Fruit fly (Drosophila melanogaster): ENCODE measurements around the gene ncm.

Gene ncm

DNA sequence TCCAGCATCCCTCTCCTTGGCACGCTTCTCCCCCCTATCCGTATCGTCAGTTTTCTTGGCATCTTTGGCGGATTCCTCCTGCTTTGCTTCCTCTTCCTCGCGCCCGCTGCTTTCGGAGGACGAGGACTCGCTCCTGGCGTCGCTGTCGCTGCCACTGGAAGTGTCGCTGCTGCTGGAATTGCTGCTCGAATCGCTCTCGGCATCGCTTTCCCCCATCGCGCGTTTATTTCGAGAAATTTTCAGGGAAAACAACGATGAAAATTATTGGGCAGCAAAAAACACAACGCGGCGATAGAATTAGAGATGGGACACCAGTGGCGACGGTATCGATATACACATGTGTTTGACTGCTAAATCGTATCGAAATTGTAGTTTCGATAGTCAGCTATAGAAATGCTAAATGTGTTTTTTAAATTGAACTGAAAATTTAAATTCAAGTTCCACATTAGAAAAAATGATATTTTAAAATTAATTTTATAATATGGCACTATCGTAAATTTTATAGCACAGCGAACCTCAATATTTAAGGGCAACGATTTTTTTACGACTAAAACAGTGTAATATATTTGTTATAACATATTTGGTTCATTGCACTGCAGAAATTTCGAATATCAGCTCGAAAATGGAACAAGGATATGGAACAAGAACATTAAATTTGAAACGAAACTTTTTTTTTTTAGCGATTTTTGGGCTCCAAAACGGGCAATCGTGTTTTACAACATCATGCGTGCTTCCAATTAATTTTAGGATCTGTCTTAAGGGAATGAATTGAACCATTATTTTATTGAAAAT, at the start of gene ncm (continued):
- peak; percentile 74 for TF ChIP-seq Ets65A (GFP tag)
- TF ChIP-seq CG11093 (GFP tag; IDR thresholded peaks at IDR 0.05) = no peak
- no peak for TF ChIP-seq CG10147 (GFP tag; optimal IDR thresholded peaks at IDR 0.05)
- no peak for TF ChIP-seq Atf6 (GFP tag; IDR thresholded peaks at IDR 0.05)
- no peak for TF ChIP-seq Spps (tag; optimal IDR thresholded peaks at IDR 0.05)
- no peak for TF ChIP-seq sqz (GFP tag; optimal IDR thresholded peaks at IDR 0.05)
- TF ChIP-seq cwo (GFP tag; optimal IDR thresholded peaks at IDR 0.05) = no peak
- TF ChIP-seq CG10654 (GFP tag; optimal IDR thresholded peaks at IDR 0.05) = no peak
- no peak for TF ChIP-seq Side (GFP tag; optimal IDR thresholded peaks at IDR 0.05)
- no peak for TF ChIP-seq oc (tag; optimal IDR thresholded peaks at IDR 0.05)
- peak; percentile 72 for TF ChIP-seq ato (GFP tag; IDR thresholded peaks at IDR 0.05; ENCODE audit: partially characterized antibody)
- TF ChIP-seq CG3281 (GFP tag; optimal IDR thresholded peaks at IDR 0.05) = no peak
- no peak for TF ChIP-seq odd (GFP tag; optimal IDR thresholded peaks at IDR 0.05)
- TF ChIP-seq CG17359 (tag; optimal IDR thresholded peaks at IDR 0.05) = no peak
- no peak for TF ChIP-seq tin (GFP tag; optimal IDR thresholded peaks at IDR 0.05)
- no peak for TF ChIP-seq wdn (GFP tag; IDR thresholded peaks at IDR 0.05)
- TF ChIP-seq CG31365 (tag; optimal IDR thresholded peaks at IDR 0.05) = no peak
- TF ChIP-seq Pdp1 (GFP tag; optimal IDR thresholded peaks at IDR 0.05) = no peak
- peak; percentile 63 for TF ChIP-seq CG15514 (GFP tag; optimal IDR thresholded peaks at IDR 0.05)
- peak; percentile 35 for TF ChIP-seq dmrt11E (tag; optimal IDR thresholded peaks at IDR 0.05)
- TF ChIP-seq CG3847 (GFP tag; IDR thresholded peaks at IDR 0.05) = no peak
- TF ChIP-seq CG8290 (GFP tag; optimal IDR thresholded peaks at IDR 0.05) = peak; percentile 8
- peak in 1 of 2 experiments; percentile 12 for TF ChIP-seq CG8290 (tag; optimal IDR thresholded peaks at IDR 0.05)
- no peak for TF ChIP-seq ham (GFP tag; IDR thresholded peaks at IDR 0.05)
- TF ChIP-seq tup (GFP tag; optimal IDR thresholded peaks at IDR 0.05) = no peak
- no peak for TF ChIP-seq CG30431 (GFP tag; optimal IDR thresholded peaks at IDR 0.05)
- TF ChIP-seq pan (optimal IDR thresholded peaks at IDR 0.05) = no peak
- TF ChIP-seq pan (GFP tag; optimal IDR thresholded peaks at IDR 0.05 in 1 of 2, IDR thresholded peaks at IDR 0.05 in 1 of 2) = no peak
- TF ChIP-seq maf-S (GFP tag; optimal IDR thresholded peaks at IDR 0.05) = no peak
- TF ChIP-seq CG13287 (GFP tag; IDR thresholded peaks at IDR 0.05; ENCODE audit: partially characterized antibody) = peak; percentile 94
- no peak for TF ChIP-seq Lim3 (GFP tag; IDR thresholded peaks at IDR 0.05)
- TF ChIP-seq CG14965 (GFP tag; optimal IDR thresholded peaks at IDR 0.05; ENCODE audit: borderline replicate concordance) = no peak
- TF ChIP-seq emc (GFP tag; optimal IDR thresholded peaks at IDR 0.05) = no peak
- no peak for TF ChIP-seq peb (GFP tag; IDR thresholded peaks at IDR 0.05)
- TF ChIP-seq CG2875 (GFP tag; optimal IDR thresholded peaks at IDR 0.05) = no peak
- no peak for TF ChIP-seq TFAM (GFP tag; optimal IDR thresholded peaks at IDR 0.05)
- no peak for TF ChIP-seq en (GFP tag; optimal IDR thresholded peaks at IDR 0.05)
- no peak for TF ChIP-seq org-1 (GFP tag; optimal IDR thresholded peaks at IDR 0.05)
- TF ChIP-seq Bgb (GFP tag; IDR thresholded peaks at IDR 0.05; ENCODE audit: partially characterized antibody) = peak; percentile 90
- TF ChIP-seq dan (GFP tag; IDR thresholded peaks at IDR 0.05) = no peak
- TF ChIP-seq Dad (GFP tag; optimal IDR thresholded peaks at IDR 0.05) = no peak
- TF ChIP-seq pros (GFP tag; optimal IDR thresholded peaks at IDR 0.05) = no peak
- TF ChIP-seq CG15011 (GFP tag; optimal IDR thresholded peaks at IDR 0.05) = no peak
- TF ChIP-seq ase (GFP tag; IDR thresholded peaks at IDR 0.05) = no peak
- no peak for TF ChIP-seq CG9727 (GFP tag; optimal IDR thresholded peaks at IDR 0.05)
- TF ChIP-seq cas (GFP tag; IDR thresholded peaks at IDR 0.05) = no peak
- TF ChIP-seq otp (GFP tag; IDR thresholded peaks at IDR 0.05) = no peak
- no peak for TF ChIP-seq CG9817 (tag; optimal IDR thresholded peaks at IDR 0.05)
- TF ChIP-seq CG15696 (tag; optimal IDR thresholded peaks at IDR 0.05) = no peak
- TF ChIP-seq mirr (GFP tag; optimal IDR thresholded peaks at IDR 0.05) = no peak

Measured in whole organism, embryonic.